Fruit fly (Drosophila melanogaster): Measurements from ENCODE around the gene CG7201.

- TF ChIP-seq salm (tag; optimal IDR thresholded peaks at IDR 0.05), result no peak
- no peak for TF ChIP-seq sr (GFP tag; IDR thresholded peaks at IDR 0.05)
- no peak for TF ChIP-seq tll (GFP tag; optimal IDR thresholded peaks at IDR 0.05)
- TF ChIP-seq CG12219 (GFP tag; optimal IDR thresholded peaks at IDR 0.05), result no peak
- no peak for TF ChIP-seq CkIIα-i1 (GFP tag; IDR thresholded peaks at IDR 0.05)
- TF ChIP-seq fd64A (GFP tag; optimal IDR thresholded peaks at IDR 0.05), result no peak
- no peak for TF ChIP-seq CG8388 (GFP tag; optimal IDR thresholded peaks at IDR 0.05)
These were observed 8.8 kb upstream of the CG7201 start, which contains the start of the genes CG7194 and Sbp2 for dm6 chr3L:8303912-8304311.

All from whole organism, embryonic.